Worm (Caenorhabditis elegans) whole organism, L4 larva: ENCODE data around the gene lbp-4.

ENCODE experiments used
- F26F4.8 ChIP-seq: fragments of 200-800 bp; sonication (Bioruptor generic); conservative IDR thresholded peaks from 2 replicates; pipeline ENCODE4 v1.3.6; 2022; ENCODE audit warnings: missing genetic modification characterization, missing compliant biosample characterization
- aly-2 ChIP-seq: sonication (generic microtip); optimal IDR thresholded peaks from 2 replicates; lab custom pipeline; 2018; ENCODE audit warnings: missing biosample characterization, missing genetic modification characterization
- ceh-82 ChIP-seq: sonication (generic microtip); optimal IDR thresholded peaks from 2 replicates; lab custom pipeline; 2017; ENCODE audit warnings: missing biosample characterization, missing genetic modification characterization
- ces-1 ChIP-seq: fragments of 150-350 bp; sonication (generic microtip); optimal IDR thresholded peaks from 4 replicates; lab custom pipeline; 2014; ENCODE audit warnings: missing biosample characterization, missing genetic modification reagents, missing genetic modification characterization
- daf-16 ChIP-seq, 3 experiments: sonication (generic microtip); optimal IDR thresholded peaks; 2 replicates each; lab custom pipeline; 2016 to 2017; ENCODE audit warnings: missing genetic modification characterization in 3 of 3, missing genetic modification reagents in 3 of 3, mild to moderate bottlenecking in 2 of 3, missing compliant biosample characterization in 2 of 3, missing biosample characterization in 1 of 3, moderate library complexity in 1 of 3
- dmd-6 ChIP-seq: fragments of 200-800 bp; sonication (Bioruptor generic); IDR thresholded peaks from 2 replicates; pipeline ENCODE4 v1.3.6; 2022; ENCODE audit warnings: missing genetic modification reagents, missing genetic modification characterization, missing compliant biosample characterization
- dpl-1 ChIP-seq: fragments of 150-350 bp; optimal IDR thresholded peaks from 2 replicates; lab custom pipeline; 2014; ENCODE audit warnings: missing biosample characterization, missing genetic modification reagents, missing genetic modification characterization
- fkh-10 ChIP-seq: fragments of 150-350 bp; optimal IDR thresholded peaks from 2 replicates; lab custom pipeline; 2014; ENCODE audit warnings: missing biosample characterization, missing genetic modification reagents, missing genetic modification characterization
- hif-1 ChIP-seq, 2 experiments: sonication (generic microtip); optimal IDR thresholded peaks; 2 replicates each; lab custom pipeline; 2016 to 2017; ENCODE audit warnings: missing compliant biosample characterization in 2 of 2, missing genetic modification characterization in 2 of 2, missing genetic modification reagents in 2 of 2, missing genotype in 2 of 2, mild to moderate bottlenecking in 1 of 2
- hlh-11 ChIP-seq: fragments of 200-800 bp; sonication (Bioruptor generic); optimal IDR thresholded peaks from 2 replicates; lab custom pipeline; 2018; ENCODE audit warnings: mild to moderate bottlenecking, missing genetic modification characterization, missing compliant biosample characterization
- hlh-30 ChIP-seq: sonication (generic microtip); optimal IDR thresholded peaks from 2 replicates; lab custom pipeline; 2017; ENCODE audit warnings: antibody characterized with exemption, mild to moderate bottlenecking, missing genetic modification characterization, missing compliant biosample characterization; ENCODE audit not compliant: insufficient read depth
- lin-1 ChIP-seq: fragments of 200-800 bp; sonication (Bioruptor generic); IDR thresholded peaks from 2 replicates; pipeline ENCODE4 v1.3.6; 2022; ENCODE audit warnings: missing genetic modification reagents, missing genetic modification characterization, missing compliant biosample characterization
- lir-3 ChIP-seq: sonication (generic microtip); optimal IDR thresholded peaks from 2 replicates; lab custom pipeline; 2016; ENCODE audit warnings: mild to moderate bottlenecking, missing genetic modification characterization, missing compliant biosample characterization
- lsy-2 ChIP-seq, 2 experiments: fragments of 150-350 bp in 1 of 2; sonication (generic microtip) in 1 of 2; optimal IDR thresholded peaks; 2 replicates each; lab custom pipeline; 2014 to 2017; ENCODE audit warnings: missing biosample characterization in 2 of 2, missing genetic modification characterization in 2 of 2
- nhr-10 ChIP-seq: fragments of 150-350 bp; optimal IDR thresholded peaks from 2 replicates; lab custom pipeline; 2014; ENCODE audit warnings: missing biosample characterization, missing genetic modification characterization
- nhr-41 ChIP-seq: fragments of 200-800 bp; sonication (Bioruptor generic); IDR thresholded peaks from 2 replicates; pipeline ENCODE4 v1.3.6; 2022; ENCODE audit warnings: missing genetic modification reagents, missing genetic modification characterization, missing compliant biosample characterization
- nhr-76 ChIP-seq: fragments of 150-350 bp; optimal IDR thresholded peaks from 2 replicates; lab custom pipeline; 2014; ENCODE audit warnings: missing biosample characterization, missing genetic modification characterization
- nhr-77 ChIP-seq: fragments of 150-350 bp; optimal IDR thresholded peaks from 2 replicates; lab custom pipeline; 2014; ENCODE audit warnings: missing biosample characterization, missing genetic modification characterization
- pqm-1 ChIP-seq: sonication (generic microtip); optimal IDR thresholded peaks from 2 replicates; lab custom pipeline; 2017; ENCODE audit warnings: missing biosample characterization, missing genetic modification characterization
- set-16 ChIP-seq: fragments of 200-800 bp; sonication (Bioruptor generic); IDR thresholded peaks from 2 replicates; pipeline ENCODE4 v1.3.6; 2022; ENCODE audit warnings: missing genetic modification reagents, missing genetic modification characterization, missing compliant biosample characterization
- unc-39 ChIP-seq: sonication (generic microtip); optimal IDR thresholded peaks from 2 replicates; lab custom pipeline; 2017; ENCODE audit warnings: missing biosample characterization, missing genetic modification characterization
- ztf-11 ChIP-seq: fragments of 150-350 bp; optimal IDR thresholded peaks from 2 replicates; lab custom pipeline; 2014; ENCODE audit warnings: missing biosample characterization, missing genetic modification characterization
- ztf-7 ChIP-seq: fragments of 150-350 bp; optimal IDR thresholded peaks from 2 replicates; lab custom pipeline; 2014; ENCODE audit warnings: missing biosample characterization, missing genetic modification characterization

Gene lbp-4

ce11 chrV:7861792-7862191 lies 41.4 kb downstream of the lbp-4 start, which contains the start of gene C37C3.17:
C37C3.17 (minus strand) TSS chrV:7861892.
- TF ChIP-seq set-16 (GFP tag; lab: Robert Waterston, UW) (no peak), F26F4.8 (GFP tag; lab: Robert Waterston, UW) (no peak), aly-2 (tag; lab: Kevin White, UChicago) (no peak), pqm-1 (tag; lab: Kevin White, UChicago) (no peak), hlh-30 (tag; lab: Kevin White, UChicago) (no peak), nhr-76 (tag; lab: Kevin White, UChicago) (no peak), ztf-11 (tag; lab: Kevin White, UChicago) (no peak), lsy-2 (tag; optimal IDR thresholded peaks at IDR 0.05; lab: Kevin White, UChicago) (no peak), nhr-10 (tag; lab: Kevin White, UChicago) (no peak), dpl-1 (GFP tag; lab: Kevin White, UChicago) (no peak), unc-39 (tag; lab: Kevin White, UChicago) (no peak)

DNA sequence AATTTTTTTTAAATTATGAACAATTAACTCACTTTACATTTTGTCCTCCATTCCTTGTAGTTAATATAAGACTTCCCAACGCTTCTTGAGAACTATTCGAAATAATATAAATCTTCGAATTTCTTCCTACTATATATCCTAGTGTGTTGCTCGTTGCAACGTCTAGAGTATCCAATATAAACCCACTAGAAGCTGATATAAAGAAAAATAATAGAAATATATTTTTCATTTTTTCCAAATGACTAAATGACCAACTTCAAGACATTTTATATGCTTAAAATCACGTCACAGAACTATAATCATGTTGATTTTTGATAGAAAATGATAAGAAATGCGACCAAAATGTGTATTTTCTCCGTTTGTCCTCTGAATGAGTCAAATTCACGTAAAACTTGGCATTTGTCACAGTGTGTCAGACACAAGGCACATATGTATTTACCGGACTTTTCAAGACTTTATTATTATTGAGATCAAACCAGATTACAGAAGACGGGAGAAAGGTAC lies 42.7 kb downstream of the lbp-4 start, which contains the start of gene C37C3.10:
Gene C37C3.10, minus strand, starts transcription at position 51 of the 504 bp plus-strand sequence.
- TF ChIP-seq dmd-6 (GFP tag; lab: Robert Waterston, UW) (peak; percentile 22; the same call in 1 of the 2 replicates), hlh-11 (tag; lab: Kevin White, UChicago) (no peak)

- TF ChIP-seq nhr-41 (no peak), nhr-76 (tag; lab: Kevin White, UChicago) (no peak), ces-1 (GFP tag; lab: Kevin White, UChicago) (no peak), hif-1 (tag; optimal IDR thresholded peaks at IDR 0.05; lab: Kevin White, UChicago) (no peak), lir-3 (no peak), daf-16 (GFP tag; optimal IDR thresholded peaks at IDR 0.05; lab: Kevin White, UChicago) (no peak), daf-16 (tag; optimal IDR thresholded peaks at IDR 0.05; lab: Kevin White, UChicago) (no peak), lin-1 (GFP tag; lab: Robert Waterston, UW) (no peak), ztf-7 (tag; lab: Kevin White, UChicago) (no peak), ceh-82 (no peak)
These were observed 44.3 kb downstream of the lbp-4 start, which contains the start of gene C37C3.11 for ce11 chrV:7864663-7865062. C37C3.11 (minus strand) TSS chrV:7864763.

DNA sequence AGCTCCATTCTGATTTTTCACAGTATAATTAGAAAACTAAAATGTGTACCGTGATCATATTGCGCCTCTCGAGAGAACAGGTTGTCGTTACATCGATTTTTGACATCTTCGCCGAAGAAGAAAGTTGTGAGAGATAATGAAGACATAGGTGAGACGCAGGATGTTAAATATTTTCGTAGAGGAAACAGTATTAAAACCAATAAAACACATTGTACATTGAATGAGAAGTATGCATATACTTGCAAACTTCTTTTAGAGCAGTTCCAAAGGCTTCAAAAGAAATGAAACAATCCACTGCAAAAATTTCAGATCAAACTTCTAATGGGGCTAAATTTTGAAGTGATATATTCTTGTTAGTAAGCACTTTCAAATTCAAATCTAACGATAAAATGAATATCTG lies 50.3 kb downstream of the lbp-4 start, which contains the start of gene nipi-4:
Gene nipi-4, minus strand, starts transcription at position 101 of the 400 bp plus-strand sequence.
- TF ChIP-seq nhr-77 (tag; lab: Kevin White, UChicago) (no peak), fkh-10 (GFP tag; lab: Kevin White, UChicago) (no peak)
